Worm (Caenorhabditis elegans) whole organism, L3 larva: ENCODE data around the gene C25H3.10.

ENCODE experiments used
- R02D3.7 ChIP-seq: fragments of 150-350 bp; optimal IDR thresholded peaks from 2 replicates; lab custom pipeline; 2014; ENCODE audit warnings: missing biosample characterization, missing genetic modification characterization
- ZK546.5 ChIP-seq: sonication (generic microtip); optimal IDR thresholded peaks from 2 replicates; lab custom pipeline; 2017; ENCODE audit warnings: missing biosample characterization, missing genetic modification characterization
- aly-2 ChIP-seq: fragments of 150-350 bp; optimal IDR thresholded peaks from 2 replicates; lab custom pipeline; 2014; ENCODE audit warnings: missing biosample characterization, missing genetic modification characterization
- ama-1 ChIP-seq: fragments of 150-350 bp; optimal IDR thresholded peaks from 2 replicates; lab custom pipeline; 2018
- ceh-16 ChIP-seq: sonication (generic microtip); optimal IDR thresholded peaks from 2 replicates; lab custom pipeline; 2017; ENCODE audit warnings: missing biosample characterization, missing genetic modification characterization
- ceh-28 ChIP-seq: fragments of 150-350 bp; optimal IDR thresholded peaks from 2 replicates; lab custom pipeline; 2014; ENCODE audit warnings: missing biosample characterization, missing genetic modification reagents, missing genetic modification characterization
- ceh-82 ChIP-seq: fragments of 150-350 bp; optimal IDR thresholded peaks from 2 replicates; lab custom pipeline; 2014; ENCODE audit warnings: missing biosample characterization, missing genetic modification characterization
- ceh-9 ChIP-seq: sonication (generic microtip); optimal IDR thresholded peaks from 2 replicates; lab custom pipeline; 2018; ENCODE audit warnings: missing biosample characterization, missing genetic modification characterization
- daf-12 ChIP-seq: fragments of 150-350 bp; optimal IDR thresholded peaks from 2 replicates; lab custom pipeline; 2014; ENCODE audit warnings: missing biosample characterization, missing genetic modification reagents, missing genetic modification characterization
- egl-27 ChIP-seq: sonication (generic microtip); optimal IDR thresholded peaks from 4 replicates; lab custom pipeline; 2017; ENCODE audit warnings: missing biosample characterization, missing genetic modification reagents, missing genetic modification characterization
- egl-5 ChIP-seq: fragments of 150-350 bp; optimal IDR thresholded peaks from 2 replicates; lab custom pipeline; 2017; ENCODE audit warnings: missing biosample characterization, missing genetic modification reagents, missing genetic modification characterization, inconsistent platforms
- elt-1 ChIP-seq: fragments of 150-350 bp; optimal IDR thresholded peaks from 2 replicates; lab custom pipeline; 2014; ENCODE audit warnings: missing biosample characterization, missing genetic modification characterization
- elt-2 ChIP-seq: sonication (generic microtip); optimal IDR thresholded peaks from 2 replicates; lab custom pipeline; 2016; ENCODE audit warnings: missing genetic modification reagents, mild to moderate bottlenecking, missing genetic modification characterization, missing compliant biosample characterization
- eor-1 ChIP-seq, 2 experiments: fragments of 150-350 bp; optimal IDR thresholded peaks; 2 replicates each; lab custom pipeline; 2014 to 2018; ENCODE audit warnings: missing biosample characterization in 2 of 2, missing genetic modification characterization in 2 of 2
- fkh-10 ChIP-seq: sonication (generic microtip); optimal IDR thresholded peaks from 2 replicates; lab custom pipeline; 2017; ENCODE audit warnings: missing biosample characterization, missing genetic modification reagents, missing genetic modification characterization
- fkh-2 ChIP-seq: fragments of 150-350 bp; optimal IDR thresholded peaks from 2 replicates; lab custom pipeline; 2014; ENCODE audit warnings: missing biosample characterization, missing genetic modification reagents, missing genetic modification characterization
- fos-1 ChIP-seq: fragments of 150-350 bp; optimal IDR thresholded peaks from 2 replicates; lab custom pipeline; 2014; ENCODE audit warnings: missing biosample characterization, missing genetic modification characterization
- hmg-11 ChIP-seq: sonication (generic microtip); optimal IDR thresholded peaks from 2 replicates; lab custom pipeline; 2016; ENCODE audit warnings: missing genetic modification characterization, missing compliant biosample characterization
- jun-1 ChIP-seq: fragments of 150-350 bp; optimal IDR thresholded peaks from 2 replicates; lab custom pipeline; 2014; ENCODE audit warnings: missing biosample characterization, missing genetic modification reagents, missing genetic modification characterization
- lin-15B ChIP-seq: fragments of 150-350 bp; optimal IDR thresholded peaks from 2 replicates; lab custom pipeline; 2014; ENCODE audit warnings: missing biosample characterization, missing genetic modification characterization
- lin-39 ChIP-seq: fragments of 150-350 bp; optimal IDR thresholded peaks from 2 replicates; lab custom pipeline; 2018; ENCODE audit warnings: missing biosample characterization, missing genetic modification reagents, missing genetic modification characterization
- lsy-12 ChIP-seq: sonication (generic microtip); optimal IDR thresholded peaks from 2 replicates; lab custom pipeline; 2016; ENCODE audit warnings: mild to moderate bottlenecking, missing genetic modification characterization, missing compliant biosample characterization
- mdl-1 ChIP-seq: fragments of 150-350 bp; optimal IDR thresholded peaks from 2 replicates; lab custom pipeline; 2014; ENCODE audit warnings: missing biosample characterization, missing genetic modification characterization
- nfya-1 ChIP-seq: sonication (generic microtip); optimal IDR thresholded peaks from 2 replicates; lab custom pipeline; 2017; ENCODE audit warnings: missing genetic modification characterization, mild to moderate bottlenecking, missing compliant biosample characterization, antibody characterized with exemption, moderate library complexity; ENCODE audit not compliant: insufficient read depth
- nhr-11 ChIP-seq: fragments of 150-350 bp; optimal IDR thresholded peaks from 2 replicates; lab custom pipeline; 2014; ENCODE audit warnings: missing biosample characterization, missing genetic modification characterization
- nhr-23 ChIP-seq: fragments of 150-350 bp; optimal IDR thresholded peaks from 2 replicates; lab custom pipeline; 2014; ENCODE audit warnings: missing biosample characterization, missing genetic modification reagents, missing genetic modification characterization
- nhr-237 ChIP-seq: fragments of 150-350 bp; optimal IDR thresholded peaks from 2 replicates; lab custom pipeline; 2014; ENCODE audit warnings: missing biosample characterization, missing genetic modification characterization
- nhr-25 ChIP-seq: sonication (generic microtip); optimal IDR thresholded peaks from 2 replicates; lab custom pipeline; 2017; ENCODE audit warnings: missing biosample characterization, missing genetic modification characterization
- nhr-43 ChIP-seq: sonication (generic microtip); optimal IDR thresholded peaks from 2 replicates; lab custom pipeline; 2016; ENCODE audit warnings: mild to moderate bottlenecking, missing genetic modification characterization, missing compliant biosample characterization; ENCODE audit not compliant: poor library complexity, severe bottlenecking
- nhr-67 ChIP-seq: fragments of 150-350 bp; optimal IDR thresholded peaks from 2 replicates; lab custom pipeline; 2014; ENCODE audit warnings: missing biosample characterization, missing genetic modification characterization
- nhr-76 ChIP-seq: fragments of 150-350 bp; sonication (generic microtip); optimal IDR thresholded peaks from 5 replicates; lab custom pipeline; 2014; ENCODE audit warnings: missing biosample characterization, missing genetic modification characterization
- nhr-77 ChIP-seq: fragments of 150-350 bp; optimal IDR thresholded peaks from 2 replicates; lab custom pipeline; 2014; ENCODE audit warnings: missing biosample characterization, missing genetic modification characterization
- pha-4 ChIP-seq: fragments of 150-350 bp; optimal IDR thresholded peaks from 2 replicates; lab custom pipeline; 2014; ENCODE audit warnings: missing biosample characterization, missing genetic modification reagents, missing genetic modification characterization
- pqm-1 ChIP-seq: fragments of 150-350 bp; optimal IDR thresholded peaks from 2 replicates; lab custom pipeline; 2017; ENCODE audit warnings: missing biosample characterization, missing genetic modification characterization, inconsistent platforms
- skn-1 ChIP-seq: fragments of 150-350 bp; optimal IDR thresholded peaks from 2 replicates; lab custom pipeline; 2014; ENCODE audit warnings: missing biosample characterization, missing genetic modification characterization
- snpc-4 ChIP-seq: fragments of 150-350 bp; optimal IDR thresholded peaks from 2 replicates; lab custom pipeline; 2014; ENCODE audit warnings: missing biosample characterization, missing genetic modification characterization
- unc-39 ChIP-seq: sonication (generic microtip); optimal IDR thresholded peaks from 4 replicates; lab custom pipeline; 2017; ENCODE audit warnings: missing biosample characterization, missing genetic modification characterization
- unc-62 ChIP-seq: fragments of 150-350 bp; sonication (generic microtip); optimal IDR thresholded peaks from 4 replicates; lab custom pipeline; 2014; ENCODE audit warnings: missing biosample characterization, missing genetic modification reagents, missing genetic modification characterization
- zag-1 ChIP-seq: fragments of 150-350 bp; optimal IDR thresholded peaks from 2 replicates; lab custom pipeline; 2014; ENCODE audit warnings: missing biosample characterization, missing genetic modification characterization
- ztf-11 ChIP-seq: fragments of 150-350 bp; optimal IDR thresholded peaks from 2 replicates; lab custom pipeline; 2014; ENCODE audit warnings: missing biosample characterization, missing genetic modification characterization
- ztf-4 ChIP-seq: fragments of 150-350 bp; optimal IDR thresholded peaks from 2 replicates; lab custom pipeline; 2014; ENCODE audit warnings: missing biosample characterization, missing genetic modification characterization

Gene C25H3.10

ce11 chrII:5719848-5720247, 21.1 kb upstream of the C25H3.10 start, which contains the start of gene damt-1:
Gene damt-1, plus strand, starts transcription at chrII:5720148.
- TF ChIP-seq lin-15B (no peak), nfya-1 (no peak), nhr-237 (tag; lab: Kevin White, UChicago) (no peak), nhr-25 (tag; lab: Kevin White, UChicago) (no peak), elt-1 (tag; lab: Kevin White, UChicago) (no peak)

ce11 chrII:5717831-5718230, 19.1 kb upstream of the C25H3.10 start, which contains the start of gene zipt-3:
Gene zipt-3, plus strand, starts transcription at chrII:5718131.
- TF ChIP-seq egl-27 (no peak), egl-5 (tag; lab: Kevin White, UChicago) (no peak), ztf-4 (tag; lab: Kevin White, UChicago) (no peak), ZK546.5 (no peak), hmg-11 (no peak), unc-39 (tag; lab: Kevin White, UChicago) (no peak), mdl-1 (tag; lab: Kevin White, UChicago) (no peak)

- TF ChIP-seq nhr-67 (tag; lab: Kevin White, UChicago) = no peak
- TF ChIP-seq elt-1 (tag; lab: Kevin White, UChicago) = no peak
- TF ChIP-seq fkh-10 = no peak
- no peak for TF ChIP-seq pha-4 (tag; lab: Kevin White, UChicago)
- no peak for TF ChIP-seq lsy-12 (tag; lab: Kevin White, UChicago)
- no peak for TF ChIP-seq ztf-11
- no peak for TF ChIP-seq egl-27
- TF ChIP-seq jun-1 (tag; lab: Kevin White, UChicago) = no peak
- TF ChIP-seq daf-12 (tag; lab: Kevin White, UChicago) = no peak
- TF ChIP-seq skn-1 (tag; lab: Kevin White, UChicago) = no peak
These were observed 17.1 kb upstream of the C25H3.10 start, which contains the start of the genes C18A3.10 and C18A3.3 for ce11 chrII:5715745-5716357. Gene C18A3.10, minus strand, starts transcription at chrII:5715845. Gene C18A3.3, plus strand, starts transcription at chrII:5716307.

ce11 chrII:5714807-5715206, 16.0 kb upstream of the C25H3.10 start, which contains the start of the genes tiar-1 and lelo-4:
Gene tiar-1, minus strand, starts transcription at chrII:5714823.
Gene lelo-4, plus strand, starts transcription at chrII:5714924.
- no peak for TF ChIP-seq nhr-237 (tag; lab: Kevin White, UChicago)
- TF ChIP-seq lin-15B = peak; percentile 86
- no peak for TF ChIP-seq ztf-4 (tag; lab: Kevin White, UChicago)
- no peak for TF ChIP-seq eor-1 (tag; optimal IDR thresholded peaks at IDR 0.05; lab: Kevin White, UChicago)
- no peak for TF ChIP-seq pqm-1 (tag; lab: Kevin White, UChicago)
- TF ChIP-seq ZK546.5 = peak; percentile 61
- peak; percentile 78 for TF ChIP-seq pha-4 (tag; lab: Kevin White, UChicago)
- peak; percentile 76 for TF ChIP-seq nhr-25 (tag; lab: Kevin White, UChicago)
- TF ChIP-seq nhr-76 (tag; lab: Kevin White, UChicago) = no peak
- TF ChIP-seq nhr-43 (tag; lab: Kevin White, UChicago) = peak; percentile 26
- TF ChIP-seq aly-2 (tag; lab: Kevin White, UChicago) = no peak
- TF ChIP-seq elt-2 = peak; percentile 76
- TF ChIP-seq nhr-23 (tag; lab: Kevin White, UChicago) = peak; percentile 66
- TF ChIP-seq jun-1 (tag; lab: Kevin White, UChicago) = no peak
- no peak for TF ChIP-seq mdl-1 (tag; lab: Kevin White, UChicago)
- peak; percentile 47 for TF ChIP-seq hmg-11
- TF ChIP-seq ceh-16 = no peak
- TF ChIP-seq ztf-11 = no peak
- no peak for TF ChIP-seq nhr-77 (tag; lab: Kevin White, UChicago)
- TF ChIP-seq snpc-4 (tag; lab: Kevin White, UChicago) = peak; percentile 84
- TF ChIP-seq nhr-11 (tag; lab: Kevin White, UChicago) = no peak
- TF ChIP-seq fos-1 (tag; lab: Kevin White, UChicago) = no peak
- TF ChIP-seq daf-12 (tag; lab: Kevin White, UChicago) = no peak
- TF ChIP-seq unc-39 (tag; lab: Kevin White, UChicago) = no peak
- TF ChIP-seq fkh-10 = no peak
- TF ChIP-seq ama-1 (lab: Kevin White, UChicago) = peak; percentile 61
- no peak for TF ChIP-seq fkh-2 (tag; lab: Kevin White, UChicago)
- TF ChIP-seq ceh-9 = no peak
- no peak for TF ChIP-seq elt-1 (tag; lab: Kevin White, UChicago)
- no peak for TF ChIP-seq unc-62
- TF ChIP-seq skn-1 (tag; lab: Kevin White, UChicago) = peak; percentile 12
- TF ChIP-seq lin-39 = peak; percentile 48
- TF ChIP-seq ceh-82 (tag; lab: Kevin White, UChicago) = no peak
- no peak for TF ChIP-seq R02D3.7 (tag; lab: Kevin White, UChicago)
- no peak for TF ChIP-seq zag-1 (tag; lab: Kevin White, UChicago)
- no peak for TF ChIP-seq egl-27
- peak; percentile 78 for TF ChIP-seq nfya-1
- no peak for TF ChIP-seq lsy-12 (tag; lab: Kevin White, UChicago)
- no peak for TF ChIP-seq ceh-28
